Fruit fly (Drosophila melanogaster): Measurements from ENCODE around the gene CG15912.

DNA sequence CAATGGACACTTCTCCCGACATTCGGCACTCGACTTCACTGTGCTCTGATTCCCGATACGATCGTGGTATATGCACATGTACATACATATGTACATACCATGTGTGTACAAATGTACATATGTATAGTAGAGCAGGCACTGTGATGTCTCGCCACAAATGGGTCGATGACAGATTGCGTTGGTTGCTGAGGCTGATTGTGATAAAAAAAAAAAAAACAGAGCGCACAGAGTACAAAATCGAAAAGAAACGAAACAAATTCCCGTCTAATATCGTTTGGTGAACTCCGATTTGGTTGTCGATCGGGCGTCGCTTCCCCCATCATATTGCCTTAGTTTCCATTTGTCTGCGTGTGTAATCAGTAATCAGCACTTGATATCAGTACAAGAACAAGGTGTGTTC, 7.0 kb downstream of the CG15912 start:
- TF ChIP-seq Hr96 (GFP tag; optimal IDR thresholded peaks at IDR 0.05) (no peak), Clk (GFP tag; optimal IDR thresholded peaks at IDR 0.05) (no peak), CG14711 (tag; optimal IDR thresholded peaks at IDR 0.05) (no peak), CG5204 (GFP tag; optimal IDR thresholded peaks at IDR 0.05) (no peak), kay (GFP tag; ENCODE audit: borderline replicate concordance) (no peak), tj (GFP tag; optimal IDR thresholded peaks at IDR 0.05) (no peak)

Measured in whole organism, adult.